Worm (Caenorhabditis elegans): ENCODE data around the gene F10E7.9.

The F10E7.9 gene

ce11 chrII:7059274-7059757 lies 50.5 kb downstream of the F10E7.9 start (continued):
- TF ChIP-seq nhr-12 (tag; optimal IDR thresholded peaks at IDR 0.05), result no peak
- peak; percentile 38 for TF ChIP-seq gmeb-1 (tag; optimal IDR thresholded peaks at IDR 0.05)
- TF ChIP-seq aly-2 (tag; optimal IDR thresholded peaks at IDR 0.05), result no peak
- peak; percentile 84 for TF ChIP-seq nhr-129 (tag; optimal IDR thresholded peaks at IDR 0.05)
- TF ChIP-seq sma-9 (GFP tag; optimal IDR thresholded peaks at IDR 0.05), result peak; percentile 95
- TF ChIP-seq sma-9 (tag; optimal IDR thresholded peaks at IDR 0.05), result no peak
- peak; percentile 83 for TF ChIP-seq fos-1 (tag; optimal IDR thresholded peaks at IDR 0.05)

DNA sequence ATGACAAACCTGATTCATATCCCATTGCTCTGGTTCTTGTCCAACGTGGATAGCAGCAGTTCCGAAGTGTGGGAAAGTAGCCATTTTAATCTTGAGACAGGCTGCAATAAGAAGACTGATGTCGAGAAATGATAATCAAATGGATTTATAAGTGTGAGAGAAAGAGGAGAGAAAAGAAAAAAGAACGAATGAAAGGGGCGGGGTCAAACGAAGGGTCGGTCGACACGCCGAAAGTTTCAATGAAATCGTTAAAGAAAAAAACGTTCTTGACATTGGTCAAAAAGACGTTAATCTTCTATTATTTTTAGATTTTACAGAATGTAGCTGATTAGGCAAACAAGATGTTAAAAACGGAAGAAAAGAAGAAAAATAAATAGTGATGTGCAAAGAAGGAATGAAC lies 52.0 kb downstream of the F10E7.9 start, which contains the start of gene cth-2:
cth-2 (minus strand) TSS at position 101 of the 400 bp plus-strand sequence.
- TF ChIP-seq sem-4 (tag; optimal IDR thresholded peaks at IDR 0.05) (no peak), lin-13 (GFP tag; optimal IDR thresholded peaks at IDR 0.05) (no peak), nhr-25 (tag; optimal IDR thresholded peaks at IDR 0.05) (peak; percentile 13)

Data from whole organism, L2 larva.